Worm (Caenorhabditis elegans) whole organism, L1 larva: Measurements from ENCODE around the gene gpx-2.

Source experiments
- ceh-90 ChIP-seq: sonication (generic microtip); optimal IDR thresholded peaks from 2 replicates; lab custom pipeline; 2016; ENCODE audit warnings: missing genetic modification characterization, missing compliant biosample characterization
- ces-1 ChIP-seq: fragments of 150-350 bp; optimal IDR thresholded peaks from 2 replicates; lab custom pipeline; 2014; ENCODE audit warnings: missing biosample characterization, missing genetic modification reagents, missing genetic modification characterization
- elt-3 ChIP-seq, 6 experiments: fragments of 150-350 bp in 1 of 6; sonication (generic microtip); optimal IDR thresholded peaks; 2 replicates each; lab custom pipeline; 2017 to 2018; ENCODE audit warnings: missing biosample characterization in 6 of 6, missing genetic modification characterization in 6 of 6, inconsistent platforms in 1 of 6
- lin-14 ChIP-seq: fragments of 200-800 bp; sonication (Bioruptor generic); optimal IDR thresholded peaks from 2 replicates; lab custom pipeline; 2018; ENCODE audit warnings: mild to moderate bottlenecking, missing genetic modification characterization, moderate library complexity, missing compliant biosample characterization
- nhr-20 ChIP-seq: sonication (generic microtip); optimal IDR thresholded peaks from 2 replicates; lab custom pipeline; 2016; ENCODE audit warnings: mild to moderate bottlenecking, missing genetic modification characterization, missing compliant biosample characterization
- nhr-85 ChIP-seq: sonication (generic microtip); peaks from one replicate; lab custom pipeline; 2016; ENCODE audit warnings: missing genetic modification characterization, inconsistent platforms, missing compliant biosample characterization
- nhr-90 ChIP-seq: sonication (generic microtip); optimal IDR thresholded peaks from 2 replicates; lab custom pipeline; 2016; ENCODE audit warnings: mild to moderate bottlenecking, missing genetic modification characterization, missing compliant biosample characterization; ENCODE audit not compliant: poor library complexity
- rnt-1 ChIP-seq: sonication (generic microtip); optimal IDR thresholded peaks from 2 replicates; lab custom pipeline; 2016; ENCODE audit warnings: mild to moderate bottlenecking, missing genetic modification characterization, moderate library complexity, missing compliant biosample characterization
- snpc-4 ChIP-seq: fragments of 150-350 bp; optimal IDR thresholded peaks from 2 replicates; lab custom pipeline; 2014; ENCODE audit warnings: missing biosample characterization, missing genetic modification characterization
- sptf-1 ChIP-seq: fragments of 150-350 bp; optimal IDR thresholded peaks from 2 replicates; lab custom pipeline; 2014; ENCODE audit warnings: missing biosample characterization, missing genetic modification characterization
- tbx-2 ChIP-seq: sonication (generic microtip); optimal IDR thresholded peaks from 2 replicates; lab custom pipeline; 2016; ENCODE audit warnings: missing genetic modification characterization, missing compliant biosample characterization
- unc-30 ChIP-seq: sonication (generic microtip); optimal IDR thresholded peaks from 2 replicates; lab custom pipeline; 2017; ENCODE audit warnings: missing biosample characterization, missing genetic modification characterization

gpx-2 gene

ce11 chrII:14916848-14917247, 50.3 kb downstream of the gpx-2 start (continued):
- no peak for TF ChIP-seq nhr-85 (tag; lab: Kevin White, UChicago)
- TF ChIP-seq snpc-4: peak; percentile 90
- TF ChIP-seq nhr-20 (tag; lab: Kevin White, UChicago): no peak
- TF ChIP-seq lin-14: peak; percentile 34
- TF ChIP-seq elt-3 (tag; optimal IDR thresholded peaks at IDR 0.05; lab: Kevin White, UChicago): no peak
- TF ChIP-seq ces-1: no peak
- no peak for TF ChIP-seq ceh-90 (tag; lab: Kevin White, UChicago)
- TF ChIP-seq unc-30: no peak
- no peak for TF ChIP-seq rnt-1 (tag; lab: Kevin White, UChicago)
- no peak for TF ChIP-seq tbx-2 (tag; lab: Kevin White, UChicago)
- no peak for TF ChIP-seq nhr-90 (tag; lab: Kevin White, UChicago)
- no peak for TF ChIP-seq sptf-1 (tag; lab: Kevin White, UChicago)
